Fruit fly (Drosophila melanogaster) whole organism, embryonic: ENCODE results near the gene Fbxl7.

ENCODE experiments used
- B-H2 ChIP-seq: fragments of 200-800 bp; sonication (Bioruptor generic); optimal IDR thresholded peaks from 2 replicates; lab custom pipeline; 2018; ENCODE audit warnings: missing biosample characterization, mild to moderate bottlenecking, missing genetic modification characterization
- CG11723 ChIP-seq: fragments of 200-800 bp; sonication (Bioruptor generic); optimal IDR thresholded peaks from 2 replicates; lab custom pipeline; 2017; ENCODE audit warnings: missing biosample characterization, mild to moderate bottlenecking, missing genetic modification characterization
- CG12391 ChIP-seq: fragments of 200-800 bp; sonication (Bioruptor generic); optimal IDR thresholded peaks from 3 replicates; lab custom pipeline; 2018; ENCODE audit warnings: missing biosample characterization, mild to moderate bottlenecking, missing genetic modification characterization, moderate library complexity
- CG12942 ChIP-seq: fragments of 200-800 bp; sonication (Bioruptor generic); optimal IDR thresholded peaks from 3 replicates; lab custom pipeline; 2016; ENCODE audit warnings: missing biosample characterization, missing genetic modification characterization
- CG13424 ChIP-seq: fragments of 200-800 bp; sonication (Bioruptor generic); optimal IDR thresholded peaks from 2 replicates; lab custom pipeline; 2019; ENCODE audit warnings: missing biosample characterization, mild to moderate bottlenecking, missing genetic modification characterization, moderate library complexity
- CG17328 ChIP-seq: fragments of 200-800 bp; sonication (Bioruptor generic); IDR thresholded peaks from 2 replicates; pipeline ENCODE4 v1.3.6; 2022; ENCODE audit warnings: missing biosample characterization, missing genetic modification characterization
- CG1792 ChIP-seq: fragments of 200-800 bp; sonication (Bioruptor generic); optimal IDR thresholded peaks from 2 replicates; lab custom pipeline; 2016; ENCODE audit warnings: missing biosample characterization, missing genetic modification characterization
- CG30403 ChIP-seq: fragments of 200-800 bp; sonication (Bioruptor generic); optimal IDR thresholded peaks from 3 replicates; lab custom pipeline; 2016; ENCODE audit warnings: missing biosample characterization, missing genetic modification characterization
- CG30431 ChIP-seq: fragments of 200-800 bp; sonication (Bioruptor generic); optimal IDR thresholded peaks from 2 replicates; lab custom pipeline; 2017; ENCODE audit warnings: missing biosample characterization, missing genetic modification characterization
- CG4854 ChIP-seq: fragments of 200-800 bp; sonication (Bioruptor generic); optimal IDR thresholded peaks from 2 replicates; lab custom pipeline; 2016; ENCODE audit warnings: missing biosample characterization, missing genetic modification characterization, inconsistent platforms
- CG8944 ChIP-seq: fragments of 200-800 bp; sonication (Bioruptor generic); optimal IDR thresholded peaks from 3 replicates; lab custom pipeline; 2016; ENCODE audit warnings: missing biosample characterization, missing genetic modification characterization
- CG9609 ChIP-seq: fragments of 200-800 bp; sonication (Bioruptor generic); optimal IDR thresholded peaks from 3 replicates; lab custom pipeline; 2016; ENCODE audit warnings: missing biosample characterization, missing genetic modification characterization
- D19B ChIP-seq: fragments of 200-800 bp; sonication (Bioruptor generic); optimal IDR thresholded peaks from 2 replicates; lab custom pipeline; 2017; ENCODE audit warnings: missing biosample characterization, mild to moderate bottlenecking, missing genetic modification characterization
- Ets97D ChIP-seq: fragments of 200-800 bp; sonication (Bioruptor generic); optimal IDR thresholded peaks from 3 replicates; lab custom pipeline; 2016; ENCODE audit warnings: missing biosample characterization, missing genetic modification characterization
- HLHmδ ChIP-seq: fragments of 200-800 bp; sonication (Bioruptor generic); optimal IDR thresholded peaks from 2 replicates; lab custom pipeline; 2018; ENCODE audit warnings: missing biosample characterization, mild to moderate bottlenecking, missing genetic modification characterization, moderate library complexity
- Hey ChIP-seq: fragments of 200-800 bp; sonication (Bioruptor generic); optimal IDR thresholded peaks from 3 replicates; lab custom pipeline; 2018; ENCODE audit warnings: missing biosample characterization, mild to moderate bottlenecking, missing genetic modification characterization
- Hr3 ChIP-seq: fragments of 200-800 bp; sonication (Bioruptor generic); optimal IDR thresholded peaks from 3 replicates; lab custom pipeline; 2016; ENCODE audit warnings: missing biosample characterization, missing genetic modification characterization
- Hr78 ChIP-seq, 2 experiments: fragments of 200-800 bp in 1 of 2; fragments of >200 bp in 1 of 2; sonication (Bioruptor generic) in 1 of 2; optimal IDR thresholded peaks; 2 replicates each; lab custom pipeline; 2017 to 2019; ENCODE audit warnings: missing biosample characterization in 2 of 2, missing genetic modification characterization in 2 of 2, mild to moderate bottlenecking in 1 of 2, moderate library complexity in 1 of 2
- Jarid2 ChIP-seq: fragments of 200-800 bp; sonication (Bioruptor generic); optimal IDR thresholded peaks from 3 replicates; lab custom pipeline; 2017; ENCODE audit warnings: mild to moderate bottlenecking, missing biosample characterization, missing genetic modification reagents, missing genetic modification characterization
- Med ChIP-seq: fragments of 200-800 bp; sonication (Bioruptor generic); peaks from one replicate; lab custom pipeline; 2016; ENCODE audit warnings: missing biosample characterization, missing genetic modification characterization, mild to moderate bottlenecking, inconsistent platforms, moderate library complexity
- Meics ChIP-seq: fragments of 200-800 bp; sonication (Bioruptor generic); optimal IDR thresholded peaks from 2 replicates; lab custom pipeline; 2017; ENCODE audit warnings: missing biosample characterization, mild to moderate bottlenecking, missing genetic modification characterization
- Nf-YC ChIP-seq: fragments of 200-800 bp; optimal IDR thresholded peaks from 3 replicates; lab custom pipeline; 2019; ENCODE audit warnings: missing biosample characterization, mild to moderate bottlenecking, missing genetic modification characterization, moderate library complexity
- Usf ChIP-seq: fragments of 200-800 bp; sonication (Bioruptor generic); optimal IDR thresholded peaks from 2 replicates; lab custom pipeline; 2017; ENCODE audit warnings: missing genotype, missing biosample characterization, missing genetic modification characterization
- ara ChIP-seq: fragments of 200-800 bp; sonication (Bioruptor generic); IDR thresholded peaks from 2 replicates; pipeline ENCODE4 v1.3.6; 2022; ENCODE audit warnings: missing biosample characterization, missing genetic modification characterization
- az2 ChIP-seq: fragments of 200-800 bp; sonication (Bioruptor generic); optimal IDR thresholded peaks from 3 replicates; lab custom pipeline; 2016; ENCODE audit warnings: missing biosample characterization, missing genetic modification characterization
- cg ChIP-seq: fragments of 200-800 bp; sonication (Bioruptor generic); optimal IDR thresholded peaks from 3 replicates; lab custom pipeline; 2019; ENCODE audit warnings: missing biosample characterization, mild to moderate bottlenecking, missing genetic modification characterization, moderate library complexity
- chinmo ChIP-seq: fragments of 200-800 bp; sonication (Bioruptor generic); IDR thresholded peaks from 4 replicates; pipeline ENCODE4 v1.3.6; 2022; ENCODE audit warnings: missing biosample characterization, missing genetic modification characterization; ENCODE audit not compliant: partially characterized antibody
- crp ChIP-seq, 2 experiments: fragments of 200-800 bp; sonication (Bioruptor generic); optimal IDR thresholded peaks; 2 replicates in 1 of 2; 3 replicates in 1 of 2; lab custom pipeline; 2017; ENCODE audit warnings: missing biosample characterization in 2 of 2, missing genetic modification characterization in 2 of 2, mild to moderate bottlenecking in 1 of 2, moderate library complexity in 1 of 2
- dimm ChIP-seq: fragments of 200-800 bp; sonication (Bioruptor generic); IDR thresholded peaks from 2 replicates; pipeline ENCODE4 v1.3.6; 2022; ENCODE audit warnings: missing biosample characterization, missing genetic modification characterization
- dm ChIP-seq: fragments of 200-800 bp; sonication (Bioruptor generic); optimal IDR thresholded peaks from 3 replicates; lab custom pipeline; 2016; ENCODE audit warnings: missing biosample characterization, missing genetic modification characterization
- ems ChIP-seq: fragments of 200-800 bp; sonication (Bioruptor generic); optimal IDR thresholded peaks from 3 replicates; lab custom pipeline; 2016; ENCODE audit warnings: missing biosample characterization, missing genetic modification characterization
- fd102C ChIP-seq: fragments of 200-800 bp; sonication (Bioruptor generic); optimal IDR thresholded peaks from 2 replicates; lab custom pipeline; 2018; ENCODE audit warnings: missing biosample characterization, mild to moderate bottlenecking, missing genetic modification characterization, moderate library complexity
- gcm2 ChIP-seq: fragments of 200-800 bp; sonication (Bioruptor generic); optimal IDR thresholded peaks from 2 replicates; lab custom pipeline; 2016; ENCODE audit warnings: missing biosample characterization, missing genetic modification characterization
- insv ChIP-seq, 2 experiments: fragments of 200-800 bp; sonication (Bioruptor generic); optimal IDR thresholded peaks; 3 replicates each; lab custom pipeline; 2016 to 2018; ENCODE audit warnings: missing biosample characterization in 2 of 2, missing genetic modification characterization in 2 of 2
- jing ChIP-seq: fragments of 200-800 bp; sonication (Bioruptor generic); optimal IDR thresholded peaks from 2 replicates; lab custom pipeline; 2018; ENCODE audit warnings: missing biosample characterization, mild to moderate bottlenecking, missing genetic modification characterization
- jumu ChIP-seq: fragments of 200-800 bp; sonication (Bioruptor generic); optimal IDR thresholded peaks from 3 replicates; lab custom pipeline; 2016; ENCODE audit warnings: missing biosample characterization, missing genetic modification characterization
- lmd ChIP-seq: fragments of 200-800 bp; sonication (Bioruptor generic); IDR thresholded peaks from 2 replicates; pipeline ENCODE4 v1.3.6; 2022; ENCODE audit warnings: missing biosample characterization, missing genetic modification characterization
- lola ChIP-seq, 3 experiments: fragments of >200 bp in 2 of 3; fragments of 200-800 bp in 1 of 3; sonication (Bioruptor generic) in 1 of 3; optimal IDR thresholded peaks; 2 replicates each; lab custom pipeline; 2017 to 2019; ENCODE audit warnings: missing biosample characterization in 3 of 3, missing genetic modification characterization in 3 of 3, mild to moderate bottlenecking in 1 of 3, moderate library complexity in 1 of 3
- maf-S ChIP-seq: fragments of 200-800 bp; sonication (Bioruptor generic); optimal IDR thresholded peaks from 2 replicates; lab custom pipeline; 2016; ENCODE audit warnings: missing biosample characterization, missing genetic modification characterization
- nau ChIP-seq: fragments of 200-800 bp; sonication (Bioruptor generic); optimal IDR thresholded peaks from 3 replicates; lab custom pipeline; 2017; ENCODE audit warnings: missing biosample characterization, mild to moderate bottlenecking, missing genetic modification characterization, missing genetic modification reagents
- nmo ChIP-seq: fragments of 200-800 bp; sonication (Bioruptor generic); optimal IDR thresholded peaks from 2 replicates; lab custom pipeline; 2018; ENCODE audit warnings: missing biosample characterization, mild to moderate bottlenecking, missing genetic modification characterization, moderate library complexity
- oc ChIP-seq: fragments of 200-800 bp; sonication (Bioruptor generic); optimal IDR thresholded peaks from 2 replicates; lab custom pipeline; 2018; ENCODE audit warnings: missing biosample characterization, mild to moderate bottlenecking, missing genetic modification characterization, moderate library complexity
- org-1 ChIP-seq: fragments of 200-800 bp; sonication (Bioruptor generic); optimal IDR thresholded peaks from 2 replicates; lab custom pipeline; 2017; ENCODE audit warnings: missing biosample characterization, missing genetic modification characterization
- pan ChIP-seq, 4 experiments: fragments of >200 bp in 3 of 4; fragments of 200-800 bp in 1 of 4; sonication (Bioruptor generic) in 1 of 4; optimal IDR thresholded peaks in 3 of 4; IDR thresholded peaks in 1 of 4; 2 replicates each; pipeline versions ENCODE4 v1.3.6 to Lab custom; 2017 to 2022; ENCODE audit warnings: missing biosample characterization in 2 of 4, missing genetic modification characterization in 2 of 4, mixed read lengths in 1 of 4
- pho ChIP-seq: fragments of 200-800 bp; sonication (Bioruptor generic); optimal IDR thresholded peaks from 2 replicates; lab custom pipeline; 2016; ENCODE audit warnings: missing biosample characterization, missing genetic modification characterization
- trh ChIP-seq: fragments of 200-800 bp; sonication (Bioruptor generic); optimal IDR thresholded peaks from 2 replicates; lab custom pipeline; 2016; ENCODE audit warnings: missing biosample characterization, missing genetic modification characterization
- twi ChIP-seq: fragments of 200-800 bp; optimal IDR thresholded peaks from 2 replicates; lab custom pipeline; 2019; ENCODE audit warnings: missing biosample characterization, mild to moderate bottlenecking, missing genetic modification characterization, moderate library complexity
- unpg ChIP-seq: fragments of 200-800 bp; sonication (Bioruptor generic); optimal IDR thresholded peaks from 3 replicates; lab custom pipeline; 2018; ENCODE audit warnings: missing biosample characterization, mild to moderate bottlenecking, missing genetic modification characterization, moderate library complexity
- zf30C ChIP-seq: fragments of 200-800 bp; sonication (Bioruptor generic); optimal IDR thresholded peaks from 3 replicates; lab custom pipeline; 2018; ENCODE audit warnings: missing biosample characterization, mild to moderate bottlenecking, missing genetic modification characterization

Fbxl7 gene

dm6 chr3R:15972979-15973486 lies 52.3 kb downstream of the Fbxl7 start, which contains the start of gene Hel89B (continued):
- TF ChIP-seq B-H2, result peak; percentile 66
- TF ChIP-seq pho (GFP tag; lab: Kevin White, UChicago), result peak; percentile 76
- peak; percentile 69 for TF ChIP-seq Med (GFP tag; lab: Kevin White, UChicago)
- TF ChIP-seq Hey (tag; lab: Kevin White, UChicago), result no peak
- TF ChIP-seq chinmo (GFP tag; lab: Robert Waterston, UW), result no peak
- peak; percentile 90 for TF ChIP-seq nmo (GFP tag; lab: Kevin White, UChicago)
- peak; percentile 5 for TF ChIP-seq oc (tag; lab: Kevin White, UChicago)
- peak; percentile 46 for TF ChIP-seq Meics
- peak; percentile 53 for TF ChIP-seq ems (GFP tag; lab: Kevin White, UChicago)
- peak; percentile 80 for TF ChIP-seq HLHmδ (GFP tag; lab: Kevin White, UChicago)
- peak; percentile 23 for TF ChIP-seq CG30431 (GFP tag; lab: Kevin White, UChicago)
- TF ChIP-seq ara (GFP tag; lab: Robert Waterston, UW), result no peak
- peak; percentile 21 for TF ChIP-seq org-1 (GFP tag; lab: Kevin White, UChicago)
- peak in 1 of 2 experiments; percentile 35 for TF ChIP-seq crp (GFP tag; optimal IDR thresholded peaks at IDR 0.05; lab: Kevin White, UChicago)
- no peak for TF ChIP-seq gcm2 (GFP tag; lab: Kevin White, UChicago)
- TF ChIP-seq Usf, result peak; percentile 37
- no peak for TF ChIP-seq fd102C
- TF ChIP-seq lola (GFP tag; optimal IDR thresholded peaks at IDR 0.05; lab: Kevin White, UChicago), result peak in 2 of 3 experiments; percentile 57 to 99
- no peak for TF ChIP-seq CG1792 (GFP tag; lab: Kevin White, UChicago)
- TF ChIP-seq jing, result peak; percentile 29
- no peak for TF ChIP-seq CG17328 (GFP tag; lab: Robert Waterston, UW)
- TF ChIP-seq nau (GFP tag; lab: Kevin White, UChicago), result peak; percentile 27
- no peak for TF ChIP-seq cg
- peak; percentile 65 for TF ChIP-seq twi
- TF ChIP-seq CG12391 (tag; lab: Kevin White, UChicago), result peak; percentile 87
- peak; percentile 79 for TF ChIP-seq CG30403 (GFP tag; lab: Kevin White, UChicago)
- TF ChIP-seq lmd, result no peak
- peak; percentile 76 for TF ChIP-seq CG8944
- TF ChIP-seq CG4854 (GFP tag; lab: Kevin White, UChicago), result peak; percentile 16
- no peak for TF ChIP-seq dimm (GFP tag; lab: Robert Waterston, UW)
- TF ChIP-seq Hr78 (GFP tag; optimal IDR thresholded peaks at IDR 0.05; lab: Kevin White, UChicago), result peak in 1 of 2 experiments; percentile 61
- TF ChIP-seq dm (GFP tag; lab: Kevin White, UChicago), result peak; percentile 60
- TF ChIP-seq az2 (GFP tag; lab: Kevin White, UChicago), result peak; percentile 71
- TF ChIP-seq unpg, result peak; percentile 70
- peak; percentile 83 for TF ChIP-seq Ets97D (GFP tag; lab: Kevin White, UChicago)
- TF ChIP-seq jumu (GFP tag; lab: Kevin White, UChicago), result peak; percentile 76
- TF ChIP-seq Hr3 (GFP tag; lab: Kevin White, UChicago), result peak; percentile 73
- TF ChIP-seq D19B (GFP tag; lab: Kevin White, UChicago), result no peak
- peak; percentile 66 for TF ChIP-seq CG9609 (GFP tag; lab: Kevin White, UChicago)
- TF ChIP-seq CG13424 (tag; lab: Kevin White, UChicago), result peak; percentile 73
- TF ChIP-seq pan (optimal IDR thresholded peaks at IDR 0.05; lab: Kevin White, UChicago), result no peak
- no peak for TF ChIP-seq pan (GFP tag; optimal IDR thresholded peaks at IDR 0.05 in 1 of 2, IDR thresholded peaks at IDR 0.05 in 1 of 2)
- peak; percentile 48 for TF ChIP-seq Nf-YC
- TF ChIP-seq zf30C (GFP tag; lab: Kevin White, UChicago), result no peak
- peak; percentile 62 for TF ChIP-seq CG12942 (GFP tag; lab: Kevin White, UChicago)
- TF ChIP-seq CG11723, result peak; percentile 17
- peak; percentile 62 for TF ChIP-seq Jarid2 (GFP tag; lab: Kevin White, UChicago)
- peak; percentile 43 for TF ChIP-seq maf-S (GFP tag; lab: Kevin White, UChicago)
- peak; percentile 6 for TF ChIP-seq trh (GFP tag; lab: Kevin White, UChicago)
- no peak for TF ChIP-seq insv (GFP tag; optimal IDR thresholded peaks at IDR 0.05; lab: Kevin White, UChicago)
